Worm (Caenorhabditis elegans): Measurements from ENCODE around the gene nspe-3.

nspe-3 gene

ce11 chrII:12617586-12617985, at the start of gene nspe-3:
Gene nspe-3 (plus strand): TSS chrII:12617886.
- TF ChIP-seq him-1 (tag; optimal IDR thresholded peaks at IDR 0.05), result no peak
- no peak for TF ChIP-seq W03F9.2 (tag; optimal IDR thresholded peaks at IDR 0.05)

DNA sequence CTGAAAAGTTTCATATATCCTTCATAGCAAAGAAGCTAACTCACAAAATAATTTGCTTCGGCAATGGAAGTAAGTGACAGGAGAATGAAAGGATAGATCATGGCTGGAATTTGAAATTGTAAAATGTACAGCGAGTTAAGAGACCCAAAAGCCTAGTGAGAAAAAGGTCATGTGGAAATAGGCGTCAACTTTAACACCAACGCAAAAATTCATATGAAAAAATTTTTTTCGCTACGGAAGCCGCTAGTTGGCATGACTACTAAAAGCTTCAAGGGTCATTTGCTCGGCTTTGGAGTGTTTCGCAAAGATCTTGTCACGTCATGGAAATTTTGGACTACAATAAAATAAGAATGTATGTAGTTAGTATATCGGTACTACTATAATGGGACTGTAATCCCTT, 47.2 kb upstream of the nspe-3 start, which contains the start of gene Y38E10A.1:
Gene Y38E10A.1, minus strand, starts transcription at position 101 of the 400 bp plus-strand sequence.
- no peak for TF ChIP-seq W03F9.2 (tag; optimal IDR thresholded peaks at IDR 0.05)
- TF ChIP-seq dao-5 (tag; optimal IDR thresholded peaks at IDR 0.05), result no peak
- no peak for TF ChIP-seq him-1 (tag; optimal IDR thresholded peaks at IDR 0.05)

- TF ChIP-seq W03F9.2 (tag; optimal IDR thresholded peaks at IDR 0.05) (no peak), him-1 (tag; optimal IDR thresholded peaks at IDR 0.05) (no peak), dao-5 (tag; optimal IDR thresholded peaks at IDR 0.05) (no peak)
These were observed 44.9 kb upstream of the nspe-3 start, which contains the start of gene Y38E10A.35 for ce11 chrII:12572760-12573159. Gene Y38E10A.35 (minus strand): TSS chrII:12572860.

DNA sequence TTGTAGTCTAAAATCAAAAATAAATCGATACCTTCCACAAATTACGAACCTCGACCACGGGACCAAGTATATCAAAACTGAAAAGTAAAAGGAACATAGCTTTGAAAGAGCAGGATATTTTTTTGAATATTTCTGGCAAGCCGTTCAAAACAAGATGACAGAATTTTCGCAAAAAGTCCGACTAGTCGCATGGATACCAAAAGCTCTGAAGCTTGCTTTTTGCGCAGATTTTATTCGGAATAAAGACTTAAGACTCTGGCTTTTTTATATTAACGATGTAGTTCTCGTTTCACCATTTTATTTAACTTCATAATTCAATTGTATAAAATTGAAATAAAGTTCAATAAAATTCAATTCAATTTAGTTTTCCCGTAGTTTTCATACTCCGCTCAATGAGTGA, 44.1 kb upstream of the nspe-3 start, which contains the start of gene Y38E10A.2:
Gene Y38E10A.2, minus strand, starts transcription at position 101 of the 400 bp plus-strand sequence.
- TF ChIP-seq W03F9.2 (tag; optimal IDR thresholded peaks at IDR 0.05) (no peak), dao-5 (tag; optimal IDR thresholded peaks at IDR 0.05) (no peak)

ce11 chrII:12574668-12575067, 43.0 kb upstream of the nspe-3 start, which contains the start of gene Y38E10A.3:
Gene Y38E10A.3 (minus strand): TSS chrII:12574768.
- no peak for TF ChIP-seq him-1 (tag; optimal IDR thresholded peaks at IDR 0.05)
- no peak for TF ChIP-seq W03F9.2 (tag; optimal IDR thresholded peaks at IDR 0.05)
- TF ChIP-seq dao-5 (tag; optimal IDR thresholded peaks at IDR 0.05), result no peak

- TF ChIP-seq W03F9.2 (tag; optimal IDR thresholded peaks at IDR 0.05) (no peak), him-1 (tag; optimal IDR thresholded peaks at IDR 0.05) (no peak)
These were observed 39.9 kb upstream of the nspe-3 start, which contains the start of gene clec-8 for ce11 chrII:12577754-12578153. Gene clec-8 (minus strand): TSS chrII:12578061.

DNA sequence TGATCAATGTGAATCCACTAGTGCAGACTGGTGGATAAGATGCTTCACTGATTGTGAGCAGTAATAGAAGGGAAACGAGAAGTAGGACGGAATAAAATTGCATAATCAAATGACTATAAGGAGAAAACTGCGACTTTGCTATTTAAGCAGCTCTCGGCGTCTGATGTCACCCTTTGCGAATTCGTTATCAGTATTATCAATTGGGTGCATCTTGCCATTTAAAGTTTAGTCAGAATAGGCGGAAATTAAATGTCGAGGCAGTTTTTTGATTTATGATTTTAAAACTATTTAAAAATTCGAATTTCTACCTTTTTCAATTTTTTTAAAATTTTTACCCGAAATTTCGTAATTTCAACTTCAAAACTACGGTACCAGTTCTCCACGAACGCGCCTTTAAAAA, 36.7 kb upstream of the nspe-3 start, which contains the start of gene clec-4:
Gene clec-4, minus strand, starts transcription at position 162 of the 400 bp plus-strand sequence.
- TF ChIP-seq dao-5 (tag; optimal IDR thresholded peaks at IDR 0.05) (no peak), him-1 (tag; optimal IDR thresholded peaks at IDR 0.05) (no peak), W03F9.2 (tag; optimal IDR thresholded peaks at IDR 0.05) (no peak)

DNA sequence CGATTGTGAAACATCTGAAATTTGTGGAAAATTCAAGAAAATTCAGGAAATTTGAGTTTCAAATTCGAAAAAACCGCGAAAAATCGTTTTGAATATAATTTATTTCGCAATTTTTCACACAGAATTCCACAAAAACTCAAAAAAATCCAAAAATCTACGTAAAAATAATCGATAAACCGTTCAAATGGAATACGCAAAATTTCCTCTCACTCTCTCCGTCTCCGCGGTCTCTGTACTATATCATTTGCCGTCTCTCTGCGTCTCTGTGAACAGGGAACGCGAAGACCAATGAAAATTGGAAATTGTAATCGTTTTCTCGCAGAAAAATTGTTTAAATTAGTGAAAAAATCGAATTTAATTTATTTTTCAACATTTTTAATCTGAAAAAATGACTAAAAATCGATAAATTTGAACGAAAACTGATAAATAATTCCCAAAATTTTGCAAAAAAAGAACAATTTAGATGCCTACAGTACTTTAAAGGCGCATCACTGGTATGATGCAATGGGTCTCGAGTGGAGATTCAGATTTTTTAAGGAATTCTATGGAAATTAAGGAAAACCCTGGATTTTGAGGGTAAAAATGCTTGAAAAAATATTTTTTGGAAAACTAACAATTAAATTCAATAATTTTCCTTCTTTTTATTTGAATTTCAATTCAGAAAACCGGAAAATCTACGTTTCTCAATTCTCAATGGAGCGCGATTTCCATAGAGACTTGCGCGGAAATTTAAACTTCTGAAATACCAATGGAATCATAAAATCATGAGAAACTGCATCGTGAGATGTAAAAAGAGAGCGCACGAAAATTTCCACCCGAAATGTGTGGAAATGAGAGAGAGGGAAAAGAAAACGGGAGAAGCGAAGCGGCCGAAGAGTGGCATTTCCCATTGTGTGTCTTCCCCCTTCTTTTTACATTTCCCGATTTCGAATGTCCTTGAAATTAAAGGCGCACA, 13.7 kb upstream of the nspe-3 start, which contains the start of the genes ceh-100 and lips-15:
Gene ceh-100, minus strand, starts transcription at position 14 of the 955 bp plus-strand sequence.
Gene lips-15, plus strand, starts transcription at position 720 of the 955 bp plus-strand sequence.
- TF ChIP-seq W03F9.2 (tag; optimal IDR thresholded peaks at IDR 0.05) (no peak), dao-5 (tag; optimal IDR thresholded peaks at IDR 0.05) (no peak), him-1 (tag; optimal IDR thresholded peaks at IDR 0.05) (no peak)

DNA sequence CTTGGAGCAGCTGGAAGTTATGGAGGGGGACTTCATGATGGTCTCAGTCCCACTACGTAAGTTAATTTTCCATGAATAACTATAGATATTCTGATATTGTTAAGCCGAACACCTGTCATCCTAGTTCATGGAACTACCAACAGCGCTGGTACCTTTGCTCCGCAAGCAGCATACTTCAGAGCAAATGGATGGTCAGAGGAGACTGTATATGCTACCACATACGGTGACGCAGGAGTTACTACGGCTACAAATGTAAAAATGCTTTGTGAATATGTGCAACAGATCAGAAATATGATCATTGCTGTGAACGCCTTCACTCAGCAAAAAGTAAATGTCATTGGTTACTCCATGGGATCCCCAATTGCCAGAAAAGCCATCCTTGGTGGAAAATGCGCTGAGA, 11.6 kb upstream of the nspe-3 start:
- TF ChIP-seq W03F9.2 (tag; optimal IDR thresholded peaks at IDR 0.05), result no peak

DNA sequence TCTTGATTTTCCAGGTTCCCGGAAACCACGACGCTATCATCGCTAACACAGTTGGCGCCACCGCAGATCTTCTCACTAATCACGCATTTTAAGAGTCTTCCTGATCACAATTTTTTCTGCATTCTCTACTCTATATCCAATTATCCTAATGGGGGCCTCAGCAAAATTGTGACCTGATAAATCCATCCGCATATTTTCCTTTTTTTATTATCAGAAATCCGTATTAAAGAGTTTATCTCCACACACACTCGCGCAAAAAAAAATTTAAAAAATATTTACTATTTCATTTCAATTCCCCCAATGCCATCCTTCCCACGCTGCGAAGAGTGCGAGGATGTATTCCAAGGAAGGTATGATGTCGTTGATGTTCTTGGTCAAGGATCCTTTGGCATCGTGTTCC, 10.8 kb upstream of the nspe-3 start, which contains the start of gene Y38E10A.8:
Gene Y38E10A.8, plus strand, starts transcription at position 301 of the 400 bp plus-strand sequence.
- no peak for TF ChIP-seq him-1 (tag; optimal IDR thresholded peaks at IDR 0.05)
- TF ChIP-seq W03F9.2 (tag; optimal IDR thresholded peaks at IDR 0.05), result no peak
- TF ChIP-seq dao-5 (tag; optimal IDR thresholded peaks at IDR 0.05), result no peak

DNA sequence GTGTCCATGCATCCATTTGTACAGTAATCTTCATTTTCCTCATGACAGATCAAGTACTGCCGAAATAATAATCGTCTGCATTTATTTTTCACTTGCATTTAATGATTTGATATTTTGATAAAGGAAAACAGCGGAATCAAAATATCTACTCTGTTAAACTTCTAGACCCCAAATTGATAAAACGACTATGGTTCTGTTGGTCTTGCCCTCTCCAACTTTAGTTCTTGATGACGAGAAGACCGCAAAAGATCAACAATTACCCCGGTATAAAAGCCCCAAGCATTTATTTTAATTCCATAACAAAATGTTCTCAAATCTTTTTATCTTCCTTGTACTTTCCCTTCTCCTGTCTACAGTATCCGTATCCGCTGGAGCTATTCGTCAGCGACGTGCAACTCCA, 9.0 kb upstream of the nspe-3 start, which contains the start of gene Y38E10A.9:
Gene Y38E10A.9, plus strand, starts transcription at position 301 of the 400 bp plus-strand sequence.
- no peak for TF ChIP-seq him-1 (tag; optimal IDR thresholded peaks at IDR 0.05)
- no peak for TF ChIP-seq dao-5 (tag; optimal IDR thresholded peaks at IDR 0.05)
- no peak for TF ChIP-seq W03F9.2 (tag; optimal IDR thresholded peaks at IDR 0.05)

DNA sequence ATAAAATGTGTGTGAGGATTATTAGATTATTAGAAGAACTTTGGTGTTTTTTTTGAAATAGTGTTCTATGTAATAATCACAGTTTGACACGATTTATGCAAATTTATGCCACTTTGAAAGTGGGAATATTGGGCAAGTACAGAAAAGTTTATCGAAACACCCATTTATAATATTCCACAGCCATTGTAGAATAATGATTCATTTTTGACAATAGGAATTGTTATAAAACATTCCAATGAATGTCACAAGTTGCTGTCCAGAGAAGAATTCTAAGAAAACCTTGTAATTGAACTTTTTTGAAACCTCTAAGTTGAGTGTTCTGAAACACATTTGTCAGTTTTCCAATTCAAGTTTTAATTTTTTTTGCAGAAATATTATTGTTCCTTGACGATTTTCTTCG, 5.5 kb upstream of the nspe-3 start, which contains the start of gene nspe-4:
Gene nspe-4, plus strand, starts transcription at position 301 of the 400 bp plus-strand sequence.
- no peak for TF ChIP-seq him-1 (tag; optimal IDR thresholded peaks at IDR 0.05)

- no peak for TF ChIP-seq him-1 (tag; optimal IDR thresholded peaks at IDR 0.05)
- no peak for TF ChIP-seq dao-5 (tag; optimal IDR thresholded peaks at IDR 0.05)
- no peak for TF ChIP-seq W03F9.2 (tag; optimal IDR thresholded peaks at IDR 0.05)
These were observed 2.3 kb upstream of the nspe-3 start for ce11 chrII:12615413-12615812.

DNA sequence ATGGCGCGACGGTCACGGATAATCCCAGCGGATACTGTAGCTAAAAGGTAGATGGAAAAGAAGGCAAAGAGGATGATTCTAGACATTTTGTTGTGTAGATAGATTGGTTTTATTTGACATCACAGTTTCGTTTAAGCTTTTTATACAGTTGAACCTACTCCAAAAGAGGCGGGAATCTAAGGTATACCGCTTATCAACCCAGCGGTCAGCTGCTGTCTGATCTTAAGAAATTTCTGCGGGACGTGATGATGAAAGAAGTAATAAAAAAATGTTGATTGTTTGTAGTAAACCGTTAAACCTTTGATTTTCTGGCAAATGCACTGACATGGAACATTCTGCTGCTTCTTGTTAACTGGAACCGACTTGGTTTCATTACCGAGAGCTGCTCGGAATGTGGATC, 1.6 kb upstream of the nspe-3 start, which contains the start of gene nspe-6:
Gene nspe-6, minus strand, starts transcription at position 101 of the 400 bp plus-strand sequence.
- TF ChIP-seq him-1 (tag; optimal IDR thresholded peaks at IDR 0.05) (no peak), dao-5 (tag; optimal IDR thresholded peaks at IDR 0.05) (no peak), W03F9.2 (tag; optimal IDR thresholded peaks at IDR 0.05) (no peak)

Data from whole organism, L4/young adult.